Worm (Caenorhabditis elegans) whole organism, young adult: ENCODE data around the gene F09F9.5.

Source experiments
- hmg-1.2 ChIP-seq: fragments of 200-800 bp; sonication (Bioruptor generic); IDR thresholded peaks from 2 replicates; pipeline ENCODE4 v1.3.6; 2022; ENCODE audit warnings: missing genetic modification reagents, missing genetic modification characterization, missing compliant biosample characterization
- mel-28 ChIP-seq: sonication (generic microtip); optimal IDR thresholded peaks from 2 replicates; lab custom pipeline; 2016; ENCODE audit warnings: borderline replicate concordance, mild to moderate bottlenecking, missing genetic modification characterization, missing compliant biosample characterization

DNA sequence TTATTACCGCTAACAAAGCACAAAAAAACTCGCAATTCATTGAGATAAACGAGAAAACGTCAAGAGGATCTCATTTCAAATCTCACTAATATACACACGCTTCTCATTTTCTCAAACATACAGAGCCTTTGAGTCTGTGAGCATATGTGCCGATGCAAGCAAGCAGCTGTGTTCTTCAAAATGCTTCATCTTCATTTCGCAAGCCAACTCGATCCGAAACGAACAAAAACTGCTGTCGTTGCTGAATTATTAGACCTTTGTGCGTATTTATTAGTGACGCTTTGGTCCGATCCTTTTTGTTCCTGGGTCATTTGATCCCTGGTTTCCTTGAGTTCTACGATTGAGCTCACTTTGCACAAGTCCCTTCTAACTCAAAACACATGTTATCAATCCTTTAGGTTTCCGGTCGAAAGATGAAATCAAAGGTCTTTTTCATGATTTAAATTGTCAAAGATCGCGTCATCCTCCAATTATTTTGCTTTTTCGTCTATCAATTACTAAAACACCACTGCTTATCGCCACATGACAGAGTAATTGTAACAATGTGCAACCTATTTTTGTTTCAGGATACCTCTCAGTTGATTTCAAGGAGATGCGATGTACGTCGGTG is 10.7 kb upstream of the F09F9.5 start, which contains the start of gene R02E4.2:
- TF ChIP-seq mel-28 (no peak), hmg-1.2 (GFP tag; lab: Robert Waterston, UW) (no peak)
